Worm (Caenorhabditis elegans) whole organism, L2 larva: Measurements from ENCODE around the gene F44E7.5.

Source experiments
- R02D3.7 ChIP-seq: fragments of 150-350 bp; optimal IDR thresholded peaks from 2 replicates; lab custom pipeline; 2014; ENCODE audit warnings: missing biosample characterization, missing genetic modification characterization
- ZK546.5 ChIP-seq: sonication (generic microtip); optimal IDR thresholded peaks from 2 replicates; lab custom pipeline; 2017; ENCODE audit warnings: missing biosample characterization, missing genetic modification characterization
- elt-1 ChIP-seq: fragments of 150-350 bp; optimal IDR thresholded peaks from 2 replicates; lab custom pipeline; 2014; ENCODE audit warnings: missing biosample characterization, missing genetic modification characterization
- elt-3 ChIP-seq: sonication (generic microtip); optimal IDR thresholded peaks from 2 replicates; lab custom pipeline; 2017; ENCODE audit warnings: missing biosample characterization, missing genetic modification characterization
- fos-1 ChIP-seq: fragments of 150-350 bp; optimal IDR thresholded peaks from 2 replicates; lab custom pipeline; 2014; ENCODE audit warnings: missing biosample characterization, missing genetic modification characterization
- lsy-2 ChIP-seq, 2 experiments: fragments of 150-350 bp in 1 of 2; sonication (generic microtip) in 1 of 2; optimal IDR thresholded peaks; 2 replicates each; lab custom pipeline; 2014 to 2017; ENCODE audit warnings: missing biosample characterization in 2 of 2, missing genetic modification characterization in 2 of 2
- mab-5 ChIP-seq: fragments of 150-350 bp; optimal IDR thresholded peaks from 2 replicates; lab custom pipeline; 2014; ENCODE audit warnings: missing biosample characterization, missing genetic modification characterization
- nhr-25 ChIP-seq: fragments of 150-350 bp; sonication (generic microtip); optimal IDR thresholded peaks from 3 replicates; lab custom pipeline; 2014; ENCODE audit warnings: missing biosample characterization, missing genetic modification characterization
- nhr-77 ChIP-seq: fragments of 150-350 bp; optimal IDR thresholded peaks from 2 replicates; lab custom pipeline; 2014; ENCODE audit warnings: missing biosample characterization, missing genetic modification characterization

DNA sequence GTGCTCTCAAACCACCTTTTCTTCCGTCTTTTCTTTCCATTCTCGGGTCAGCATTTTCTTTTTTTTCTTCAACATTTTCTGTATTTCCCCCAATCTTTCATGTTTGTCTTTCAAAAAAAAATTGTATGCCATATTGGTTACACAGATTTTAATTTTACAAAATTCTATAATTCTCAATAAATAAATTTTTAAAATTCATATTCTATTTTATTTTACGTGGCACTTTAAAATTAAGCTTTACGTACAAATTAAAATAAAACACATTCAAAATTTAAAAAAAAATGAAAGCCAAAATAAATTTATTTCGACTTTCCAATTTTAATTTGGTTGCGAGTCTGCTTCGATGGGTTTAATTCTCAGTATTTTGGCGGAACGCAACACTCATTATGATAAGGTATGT lies 24.7 kb upstream of the F44E7.5 start, which contains the start of gene ZC250.5:
- TF ChIP-seq nhr-25 (tag; lab: Kevin White, UChicago) (no peak), mab-5 (tag; lab: Kevin White, UChicago) (no peak), ZK546.5 (tag; lab: Kevin White, UChicago) (no peak), elt-3 (no peak), nhr-77 (no peak), lsy-2 (tag; optimal IDR thresholded peaks at IDR 0.05; lab: Kevin White, UChicago) (no peak), R02D3.7 (tag; lab: Kevin White, UChicago) (no peak), elt-1 (tag; lab: Kevin White, UChicago) (no peak), fos-1 (no peak)
